Fruit fly (Drosophila melanogaster): Measurements from ENCODE around the gene CG16711.

CG16711 gene

DNA sequence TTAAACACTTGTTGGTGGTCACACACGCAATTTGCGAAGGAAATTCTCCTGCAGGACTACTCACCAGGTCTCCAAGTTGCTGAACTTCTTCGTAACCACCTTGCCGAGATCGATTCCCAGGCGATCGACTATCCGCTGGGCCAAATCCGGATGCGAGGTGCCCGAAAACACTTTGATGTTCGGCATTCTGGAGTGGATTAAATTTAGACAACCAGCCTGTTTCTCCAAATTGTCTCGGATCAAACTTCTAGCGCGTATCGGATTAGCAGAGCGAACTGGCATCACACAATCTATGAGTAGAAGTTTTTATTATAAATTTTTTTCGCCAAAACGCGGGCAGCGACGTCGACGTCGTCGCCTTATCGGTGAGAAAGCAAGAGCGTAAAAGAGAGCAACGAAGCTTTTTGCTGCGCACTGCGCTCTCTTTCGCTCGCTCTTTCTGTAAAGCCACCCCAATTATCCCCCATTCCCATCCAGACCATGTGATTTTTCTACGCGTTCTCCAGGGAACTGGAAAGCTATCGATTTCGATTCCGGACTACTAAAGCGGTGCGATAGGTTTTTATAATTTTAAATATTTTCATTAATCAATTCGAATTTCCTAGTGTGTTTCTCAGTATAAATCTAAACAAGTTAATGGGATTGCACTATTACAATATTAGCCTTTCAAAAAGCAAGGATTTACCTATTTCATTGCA, 9.8 kb upstream of the CG16711 start (continued):
- TF ChIP-seq rib (GFP tag; IDR thresholded peaks at IDR 0.05) (no peak), ab (GFP tag; optimal IDR thresholded peaks at IDR 0.05) (no peak), Max (GFP tag; optimal IDR thresholded peaks at IDR 0.05) (no peak), Bgb (GFP tag; IDR thresholded peaks at IDR 0.05; ENCODE audit: partially characterized antibody) (no peak), dmrt11E (tag; optimal IDR thresholded peaks at IDR 0.05) (no peak), otp (GFP tag; IDR thresholded peaks at IDR 0.05) (no peak), CG6765 (GFP tag; optimal IDR thresholded peaks at IDR 0.05) (no peak), CG4424 (GFP tag; optimal IDR thresholded peaks at IDR 0.05) (no peak), CG8359 (GFP tag; optimal IDR thresholded peaks at IDR 0.05; ENCODE audit: borderline replicate concordance) (no peak), CG12942 (GFP tag; optimal IDR thresholded peaks at IDR 0.05) (no peak), shn (GFP tag; optimal IDR thresholded peaks at IDR 0.05) (no peak), CG31224 (GFP tag; IDR thresholded peaks at IDR 0.05) (no peak), TFAM (GFP tag; optimal IDR thresholded peaks at IDR 0.05) (no peak), Gug (GFP tag; IDR thresholded peaks at IDR 0.05) (no peak), Elba2 (GFP tag; optimal IDR thresholded peaks at IDR 0.05) (no peak), trem (tag; optimal IDR thresholded peaks at IDR 0.05) (no peak), Neu2 (GFP tag; optimal IDR thresholded peaks at IDR 0.05; ENCODE audit: borderline replicate concordance) (no peak), Mes4 (GFP tag; optimal IDR thresholded peaks at IDR 0.05) (no peak), CG8281 (tag; optimal IDR thresholded peaks at IDR 0.05) (no peak), zfh2 (GFP tag; optimal IDR thresholded peaks at IDR 0.05) (no peak), CG12155 (GFP tag; optimal IDR thresholded peaks at IDR 0.05) (no peak), Blimp-1 (GFP tag; optimal IDR thresholded peaks at IDR 0.05) (no peak), CG1647 (GFP tag; optimal IDR thresholded peaks at IDR 0.05) (no peak), CG1832 (GFP tag; optimal IDR thresholded peaks at IDR 0.05) (no peak), Bdp1 (GFP tag; optimal IDR thresholded peaks at IDR 0.05) (no peak), wdn (GFP tag; IDR thresholded peaks at IDR 0.05) (0 out of 2 replicates have a peak, but pooled peaks have one; percentile 11), gcm2 (GFP tag; optimal IDR thresholded peaks at IDR 0.05) (no peak), CG10431 (GFP tag; optimal IDR thresholded peaks at IDR 0.05) (no peak), odd (GFP tag; optimal IDR thresholded peaks at IDR 0.05) (no peak), CG16813 (GFP tag; IDR thresholded peaks at IDR 0.05; ENCODE audit: partially characterized antibody) (no peak), CG33557 (GFP tag; optimal IDR thresholded peaks at IDR 0.05) (no peak), CG34376 (GFP tag; optimal IDR thresholded peaks at IDR 0.05) (peak; percentile 51), chm (GFP tag; IDR thresholded peaks at IDR 0.05) (no peak), YL-1 (GFP tag; optimal IDR thresholded peaks at IDR 0.05) (no peak), sr (GFP tag; IDR thresholded peaks at IDR 0.05) (no peak), CG2129 (GFP tag; IDR thresholded peaks at IDR 0.05; ENCODE audit: partially characterized antibody) (no peak), bigmax (GFP tag; optimal IDR thresholded peaks at IDR 0.05) (peak; percentile 28), CG14050 (GFP tag; IDR thresholded peaks at IDR 0.05) (no peak), vvl (GFP tag; IDR thresholded peaks at IDR 0.05) (0 out of 2 replicates have a peak, but pooled peaks have one; percentile 32), da (GFP tag; optimal IDR thresholded peaks at IDR 0.05) (no peak), slou (GFP tag; optimal IDR thresholded peaks at IDR 0.05) (no peak), wek (GFP tag; optimal IDR thresholded peaks at IDR 0.05) (no peak), CG2116 (GFP tag; optimal IDR thresholded peaks at IDR 0.05) (no peak), lab (GFP tag; optimal IDR thresholded peaks at IDR 0.05) (peak; percentile 9), twi (tag; optimal IDR thresholded peaks at IDR 0.05) (no peak), CG4360 (GFP tag; IDR thresholded peaks at IDR 0.05) (no peak), Hey (tag; optimal IDR thresholded peaks at IDR 0.05) (no peak), Pdp1 (GFP tag; optimal IDR thresholded peaks at IDR 0.05) (no peak), Lpt (GFP tag; optimal IDR thresholded peaks at IDR 0.05) (no peak), CG10366 (GFP tag; IDR thresholded peaks at IDR 0.05) (no peak)

All from whole organism, embryonic.